Worm (Caenorhabditis elegans): Measurements from ENCODE around the gene srh-76.

srh-76 gene

ce11 chrV:5876966-5877365 is 43.3 kb downstream of the srh-76 start:
- no peak for TF ChIP-seq lim-7 (GFP tag; IDR thresholded peaks at IDR 0.05)
- no peak for TF ChIP-seq madf-9 (GFP tag; conservative IDR thresholded peaks at IDR 0.05)
- TF ChIP-seq egl-43 (GFP tag; IDR thresholded peaks at IDR 0.05): no peak
- TF ChIP-seq zfp-2 (tag; optimal IDR thresholded peaks at IDR 0.05): no peak
- TF ChIP-seq ceh-44 (GFP tag; IDR thresholded peaks at IDR 0.05): no peak
- peak in 1 of 2 experiments; percentile 90 for TF ChIP-seq unc-62 (GFP tag; optimal IDR thresholded peaks at IDR 0.05 in 1 of 2)
- TF ChIP-seq unc-62 (tag; optimal IDR thresholded peaks at IDR 0.05): no peak
- no peak for TF ChIP-seq madf-5 (GFP tag; IDR thresholded peaks at IDR 0.05)
- no peak for TF ChIP-seq Y75B8A.6 (GFP tag; IDR thresholded peaks at IDR 0.05)
- TF ChIP-seq Y5F2A.4 (GFP tag; optimal IDR thresholded peaks at IDR 0.05): no peak
- TF ChIP-seq aha-1 (tag): peak; percentile 27

DNA sequence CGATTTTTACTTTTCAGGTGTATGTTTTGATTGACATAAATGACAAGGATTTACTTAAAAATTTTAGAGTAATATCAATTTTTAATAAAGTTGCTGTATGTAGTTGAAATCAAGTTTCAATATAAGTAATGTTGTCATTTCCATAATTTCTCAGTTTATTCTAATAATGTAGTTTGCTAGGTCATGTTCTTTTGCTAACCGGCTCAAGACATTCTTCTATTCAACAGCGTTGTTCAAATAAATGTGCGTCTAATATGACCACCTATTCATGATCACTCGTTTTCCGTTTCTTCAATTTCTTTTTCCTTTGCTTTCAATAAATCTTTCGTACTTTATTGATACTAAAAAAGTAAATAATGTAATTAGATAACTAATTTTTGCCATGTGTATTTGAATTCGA is 46.4 kb downstream of the srh-76 start, which contains the start of gene C02G6.3:
C02G6.3 (plus strand) TSS at position 301 of the 400 bp plus-strand sequence.
- TF ChIP-seq lsy-2 (tag; optimal IDR thresholded peaks at IDR 0.05): no peak

- no peak for TF ChIP-seq hlh-11 (tag; optimal IDR thresholded peaks at IDR 0.05)
- TF ChIP-seq unc-130 (GFP tag; optimal IDR thresholded peaks at IDR 0.05): no peak
- TF ChIP-seq pqm-1 (tag; optimal IDR thresholded peaks at IDR 0.05): peak; percentile 2
- no peak for TF ChIP-seq gei-8 (GFP tag; optimal IDR thresholded peaks at IDR 0.05)
- no peak for TF ChIP-seq T20F7.1 (GFP tag; optimal IDR thresholded peaks at IDR 0.05)
These were observed 48.8 kb downstream of the srh-76 start for ce11 chrV:5882429-5882828.

ce11 chrV:5883735-5884134 is 50.1 kb downstream of the srh-76 start, which contains the start of gene C04E6.8:
TSS of gene C04E6.8 (minus strand) at chrV:5883835.
- no peak for TF ChIP-seq ceh-20 (GFP tag; IDR thresholded peaks at IDR 0.05)
